Fruit fly (Drosophila melanogaster): ENCODE data around the gene CtsB.
A peak's percentile ranks its signal among the peaks of the same experiment; 100 is the strongest.

Gene CtsB

dm6 chrX:13739411-13739888 is 42.5 kb downstream of the CtsB start, which contains the start of gene CG11151 (continued):
- TF ChIP-seq lab (GFP tag; optimal IDR thresholded peaks at IDR 0.05), result peak; percentile 98
- peak; percentile 94 for TF ChIP-seq CG7372 (GFP tag; IDR thresholded peaks at IDR 0.05)
- TF ChIP-seq Ptx1 (GFP tag; IDR thresholded peaks at IDR 0.05), result peak; percentile 96
- peak; percentile 21 for TF ChIP-seq gfzf (GFP tag; optimal IDR thresholded peaks at IDR 0.05)
- peak; percentile 66 to 88 for TF ChIP-seq tll (GFP tag; optimal IDR thresholded peaks at IDR 0.05)
- TF ChIP-seq Dfd (GFP tag; optimal IDR thresholded peaks at IDR 0.05), result no peak
- TF ChIP-seq bbx (GFP tag; IDR thresholded peaks at IDR 0.05; ENCODE audit: partially characterized antibody), result peak; percentile 50; the same call in 1 of the 2 replicates
- peak; percentile 94 for TF ChIP-seq slp2 (GFP tag; optimal IDR thresholded peaks at IDR 0.05)
- TF ChIP-seq stc (GFP tag; IDR thresholded peaks at IDR 0.05), result peak; percentile 94
- peak; percentile 97 for TF ChIP-seq gro (GFP tag; optimal IDR thresholded peaks at IDR 0.05)
- peak; percentile 77 for TF ChIP-seq Lim3 (GFP tag; IDR thresholded peaks at IDR 0.05)
- TF ChIP-seq dan (GFP tag; IDR thresholded peaks at IDR 0.05), result peak; percentile 74; the same call in 1 of the 2 replicates
- TF ChIP-seq Kr (GFP tag; optimal IDR thresholded peaks at IDR 0.05), result peak; percentile 54
- TF ChIP-seq gcm2 (GFP tag; optimal IDR thresholded peaks at IDR 0.05), result peak; percentile 90
- no peak for TF ChIP-seq ato (GFP tag; IDR thresholded peaks at IDR 0.05; ENCODE audit: partially characterized antibody)
- TF ChIP-seq hkb (optimal IDR thresholded peaks at IDR 0.05), result no peak
- TF ChIP-seq hkb (GFP tag; IDR thresholded peaks at IDR 0.05), result peak; percentile 97
- TF ChIP-seq CG8359 (GFP tag; optimal IDR thresholded peaks at IDR 0.05; ENCODE audit: borderline replicate concordance), result peak; percentile 91
- peak; percentile 92 for TF ChIP-seq Aef1 (GFP tag; IDR thresholded peaks at IDR 0.05)
- TF ChIP-seq NC2β (GFP tag; optimal IDR thresholded peaks at IDR 0.05), result peak; percentile 96
- peak; percentile 96 for TF ChIP-seq so (GFP tag; IDR thresholded peaks at IDR 0.05)
- peak; percentile 92 for TF ChIP-seq CG6254 (GFP tag; optimal IDR thresholded peaks at IDR 0.05)
- TF ChIP-seq z (GFP tag; IDR thresholded peaks at IDR 0.05), result peak; percentile 47; the same call in 1 of the 3 replicates
- peak; percentile 97 for TF ChIP-seq CG11398 (GFP tag; optimal IDR thresholded peaks at IDR 0.05)
- peak; percentile 95 for TF ChIP-seq mirr (GFP tag; optimal IDR thresholded peaks at IDR 0.05)
- peak; percentile 46 for TF ChIP-seq bigmax (GFP tag; optimal IDR thresholded peaks at IDR 0.05)
- no peak for TF ChIP-seq Doc2 (GFP tag; IDR thresholded peaks at IDR 0.05)
- TF ChIP-seq fd64A (GFP tag; optimal IDR thresholded peaks at IDR 0.05), result peak; percentile 87
- TF ChIP-seq Dip3 (GFP tag; optimal IDR thresholded peaks at IDR 0.05), result peak; percentile 95
- TF ChIP-seq B-H2 (GFP tag; optimal IDR thresholded peaks at IDR 0.05), result peak; percentile 96
- TF ChIP-seq Nf-YB (GFP tag; optimal IDR thresholded peaks at IDR 0.05), result peak; percentile 87
- TF ChIP-seq Deaf1 (tag; optimal IDR thresholded peaks at IDR 0.05), result peak; percentile 82
- peak; percentile 83 for TF ChIP-seq psq (GFP tag; optimal IDR thresholded peaks at IDR 0.05)
- TF ChIP-seq CG6765 (GFP tag; optimal IDR thresholded peaks at IDR 0.05), result peak; percentile 85
- no peak for TF ChIP-seq unc-4 (GFP tag; IDR thresholded peaks at IDR 0.05; ENCODE audit: partially characterized antibody)
- TF ChIP-seq ind (GFP tag; optimal IDR thresholded peaks at IDR 0.05), result peak; percentile 96
- peak; percentile 97 for TF ChIP-seq Xbp1 (GFP tag; optimal IDR thresholded peaks at IDR 0.05)
- peak; percentile 95 for TF ChIP-seq her (GFP tag; optimal IDR thresholded peaks at IDR 0.05)
- peak; percentile 97 for TF ChIP-seq nmo (GFP tag; optimal IDR thresholded peaks at IDR 0.05)
- peak; percentile 93 for TF ChIP-seq NK7.1 (GFP tag; optimal IDR thresholded peaks at IDR 0.05)
- TF ChIP-seq CG30020 (tag; optimal IDR thresholded peaks at IDR 0.05), result peak; percentile 80
- peak; percentile 93 for TF ChIP-seq CG4854 (GFP tag; optimal IDR thresholded peaks at IDR 0.05)
- TF ChIP-seq bab2 (GFP tag; optimal IDR thresholded peaks at IDR 0.05), result peak; percentile 97
- peak; percentile 76 for TF ChIP-seq GATAe (GFP tag; conservative IDR thresholded peaks at IDR 0.05)
- TF ChIP-seq CG10274 (GFP tag; optimal IDR thresholded peaks at IDR 0.05), result peak; percentile 86
- TF ChIP-seq scrt (GFP tag; optimal IDR thresholded peaks at IDR 0.05), result peak; percentile 94
- peak; percentile 98 for TF ChIP-seq vvl (GFP tag; IDR thresholded peaks at IDR 0.05)
- TF ChIP-seq CG3847 (GFP tag; IDR thresholded peaks at IDR 0.05), result peak; percentile 92
- peak; percentile 76; the same call in 1 of the 3 replicates for TF ChIP-seq hb (GFP tag; IDR thresholded peaks at IDR 0.05; ENCODE audit: partially characterized antibody)
- peak; percentile 90 for TF ChIP-seq cato (GFP tag; optimal IDR thresholded peaks at IDR 0.05; ENCODE audit: borderline replicate concordance)
